Worm (Caenorhabditis elegans) whole organism, midembryonic: Measurements from ENCODE around the gene C33F10.11.

Source experiments
- cog-1 ChIP-seq: sonication (generic microtip); optimal IDR thresholded peaks from 2 replicates; lab custom pipeline; 2016; ENCODE audit warnings: missing genetic modification characterization, missing compliant biosample characterization
- klf-2 ChIP-seq: fragments of 200-800 bp; sonication (Bioruptor generic); conservative IDR thresholded peaks from 2 replicates; pipeline ENCODE4 v1.3.6; 2022; ENCODE audit warnings: missing genetic modification reagents, missing genetic modification characterization, missing compliant biosample characterization

DNA sequence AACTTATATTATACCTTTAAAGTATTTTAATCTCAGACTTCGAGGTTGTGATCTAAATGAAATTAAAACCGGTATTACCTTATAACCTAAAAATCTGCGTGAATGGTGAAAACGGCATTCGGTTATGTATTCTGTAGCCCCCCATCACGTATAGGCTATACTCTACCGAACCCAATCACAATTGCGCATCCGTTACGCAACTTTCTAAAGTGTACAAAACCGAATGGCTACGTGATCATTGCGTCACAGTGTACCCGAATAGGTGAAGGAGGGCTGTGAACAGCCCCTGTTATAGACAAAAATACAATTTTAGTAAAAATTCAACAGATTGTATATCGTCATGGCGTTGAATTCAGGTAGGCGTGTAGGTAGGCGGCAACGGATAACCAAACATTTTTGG, 12.1 kb downstream of the C33F10.11 start:
- TF ChIP-seq cog-1 (tag; lab: Kevin White, UChicago) (no peak), klf-2 (GFP tag; lab: Robert Waterston, UW) (no peak)
